Fruit fly (Drosophila melanogaster): ENCODE results near the gene rho-4.

DNA sequence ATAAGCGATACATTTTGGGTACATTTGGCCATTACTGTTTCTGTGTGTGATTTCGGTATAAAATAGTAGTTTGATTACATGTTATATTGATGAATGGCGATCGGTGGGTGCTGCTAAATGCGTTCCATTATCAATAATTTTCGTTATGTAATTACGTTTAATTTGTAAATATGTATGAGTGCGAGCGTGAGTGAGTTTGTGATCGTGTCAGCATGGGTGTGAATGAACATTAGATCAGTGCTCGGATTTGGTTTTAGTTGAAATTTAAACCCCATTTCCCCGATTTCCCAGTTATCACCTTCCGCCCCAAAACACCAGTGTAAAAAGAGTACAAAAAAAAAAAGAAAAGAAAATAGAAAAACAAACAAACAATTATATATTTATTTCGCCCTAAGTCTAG, 20.0 kb downstream of the rho-4 start:
- TF ChIP-seq psq (optimal IDR thresholded peaks at IDR 0.05) = no peak
- TF ChIP-seq EcR (GFP tag; optimal IDR thresholded peaks at IDR 0.05) = no peak

Measured in whole organism.